Worm (Caenorhabditis elegans) whole organism, L4 larva: ENCODE measurements around the gene col-71.

Source experiments
- aly-2 ChIP-seq: sonication (generic microtip); optimal IDR thresholded peaks from 2 replicates; lab custom pipeline; 2018; ENCODE audit warnings: missing biosample characterization, missing genetic modification characterization
- ama-1 ChIP-seq: fragments of 150-350 bp; optimal IDR thresholded peaks from 2 replicates; lab custom pipeline; 2014; ENCODE audit warnings: inconsistent platforms, mixed read lengths
- attf-4 ChIP-seq: sonication (generic microtip); optimal IDR thresholded peaks from 3 replicates; lab custom pipeline; 2017; ENCODE audit warnings: missing biosample characterization, missing genetic modification characterization
- ceh-20 ChIP-seq: fragments of 200-800 bp; sonication (Bioruptor generic); IDR thresholded peaks from 2 replicates; pipeline ENCODE4 v1.3.6; 2022; ENCODE audit warnings: missing genetic modification reagents, missing genetic modification characterization, missing compliant biosample characterization
- daf-19 ChIP-seq: fragments of 200-800 bp; sonication (Bioruptor generic); conservative IDR thresholded peaks from 2 replicates; pipeline ENCODE4 v1.3.6; 2022; ENCODE audit warnings: missing genetic modification characterization, missing compliant biosample characterization
- hlh-30 ChIP-seq: sonication (generic microtip); optimal IDR thresholded peaks from 2 replicates; lab custom pipeline; 2017; ENCODE audit warnings: antibody characterized with exemption, mild to moderate bottlenecking, missing genetic modification characterization, missing compliant biosample characterization; ENCODE audit not compliant: insufficient read depth
- lin-1 ChIP-seq: fragments of 200-800 bp; sonication (Bioruptor generic); IDR thresholded peaks from 2 replicates; pipeline ENCODE4 v1.3.6; 2022; ENCODE audit warnings: missing genetic modification reagents, missing genetic modification characterization, missing compliant biosample characterization
- pqm-1 ChIP-seq: sonication (generic microtip); optimal IDR thresholded peaks from 2 replicates; lab custom pipeline; 2017; ENCODE audit warnings: missing biosample characterization, missing genetic modification characterization

DNA sequence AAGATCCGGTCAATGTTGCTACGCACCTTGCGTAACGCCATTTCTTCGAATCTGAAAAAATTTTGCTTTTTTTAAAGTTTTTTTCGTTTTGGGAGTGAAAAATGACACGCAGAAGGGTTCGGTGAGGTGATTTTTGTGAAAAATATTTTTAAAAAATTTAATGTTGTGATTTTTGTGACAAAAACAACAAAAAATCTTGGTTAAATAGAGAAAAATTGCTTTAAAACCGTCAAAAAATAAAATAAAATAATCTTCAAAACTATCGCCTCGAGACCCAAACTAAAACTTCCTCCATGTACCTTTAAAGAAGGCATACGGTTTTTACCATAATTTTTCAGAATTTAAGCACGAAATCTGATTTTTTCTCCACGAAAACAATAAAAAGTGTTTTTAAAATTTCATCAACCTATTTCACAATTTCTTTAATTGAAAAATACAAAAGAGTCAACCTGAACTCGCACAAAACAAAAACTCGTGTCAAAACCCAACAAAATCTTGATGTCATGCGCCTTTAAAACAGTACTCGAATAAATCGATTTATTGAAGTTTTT lies 44.1 kb upstream of the col-71 start, which contains the start of gene apd-3:
- no peak for TF ChIP-seq ama-1 (lab: Kevin White, UChicago)
- TF ChIP-seq ceh-20 (GFP tag; lab: Robert Waterston, UW) = no peak
- TF ChIP-seq lin-1 (GFP tag; lab: Robert Waterston, UW) = no peak
- no peak for TF ChIP-seq daf-19 (GFP tag; lab: Robert Waterston, UW)
- TF ChIP-seq pqm-1 (tag; lab: Kevin White, UChicago) = no peak
- TF ChIP-seq attf-4 (tag; lab: Kevin White, UChicago) = no peak
- no peak for TF ChIP-seq hlh-30 (tag; lab: Kevin White, UChicago)
- no peak for TF ChIP-seq aly-2
